Worm (Caenorhabditis elegans): ENCODE results near the gene T03G6.1.

- TF ChIP-seq unc-98 (GFP tag; IDR thresholded peaks at IDR 0.05): no peak
- no peak for TF ChIP-seq vab-15 (tag; optimal IDR thresholded peaks at IDR 0.05)
- no peak for TF ChIP-seq snpc-4 (tag; optimal IDR thresholded peaks at IDR 0.05)
Measured at ce11 chrX:2583135-2583683, 24.8 kb upstream of the T03G6.1 start.
